Worm (Caenorhabditis elegans) whole organism, L4 larva: Measurements from ENCODE around the gene Y50D4A.1.

Source experiments
- F37D6.2 ChIP-seq: sonication (generic microtip); optimal IDR thresholded peaks from 2 replicates; lab custom pipeline; 2016; ENCODE audit warnings: mild to moderate bottlenecking, missing genetic modification characterization, missing compliant biosample characterization
- F49E8.2 ChIP-seq: sonication (generic microtip); optimal IDR thresholded peaks from 2 replicates; lab custom pipeline; 2016; ENCODE audit warnings: missing compliant biosample characterization, mild to moderate bottlenecking, missing genetic modification characterization, borderline replicate concordance
- Y105C5A.15 ChIP-seq: fragments of 200-800 bp; sonication (Bioruptor generic); IDR thresholded peaks from 2 replicates; pipeline ENCODE4 v1.3.6; 2022; ENCODE audit warnings: missing genetic modification characterization, missing compliant biosample characterization
- Y48G9A.11 ChIP-seq: fragments of 200-800 bp; sonication (Bioruptor generic); IDR thresholded peaks from 2 replicates; pipeline ENCODE4 v1.3.6; 2022; ENCODE audit warnings: missing genetic modification reagents, missing genetic modification characterization, missing compliant biosample characterization
- aha-1 ChIP-seq: fragments of 150-350 bp; peaks from one replicate; lab custom pipeline; 2014; ENCODE audit warnings: missing biosample characterization, missing genetic modification characterization
- ama-1 ChIP-seq: fragments of 150-350 bp; optimal IDR thresholded peaks from 2 replicates; lab custom pipeline; 2014; ENCODE audit warnings: inconsistent platforms, mixed read lengths
- arid-1 ChIP-seq: fragments of 200-800 bp; sonication (Bioruptor generic); conservative IDR thresholded peaks from 2 replicates; pipeline ENCODE4 v1.3.6; 2022; ENCODE audit warnings: missing genetic modification reagents, missing genetic modification characterization, missing compliant biosample characterization
- attf-4 ChIP-seq: sonication (generic microtip); optimal IDR thresholded peaks from 3 replicates; lab custom pipeline; 2017; ENCODE audit warnings: missing biosample characterization, missing genetic modification characterization
- ceh-32 ChIP-seq: sonication (generic microtip); optimal IDR thresholded peaks from 2 replicates; lab custom pipeline; 2016; ENCODE audit warnings: mild to moderate bottlenecking, missing genetic modification characterization, missing compliant biosample characterization; ENCODE audit not compliant: poor library complexity
- ctbp-1 ChIP-seq: fragments of 200-800 bp; sonication (Bioruptor generic); IDR thresholded peaks from 2 replicates; pipeline ENCODE4 v1.3.6; 2022; ENCODE audit warnings: missing genetic modification reagents, missing genetic modification characterization, missing compliant biosample characterization
- daf-12 ChIP-seq: fragments of 150-350 bp; optimal IDR thresholded peaks from 2 replicates; lab custom pipeline; 2014; ENCODE audit warnings: missing biosample characterization, missing genetic modification reagents, missing genetic modification characterization
- daf-16 ChIP-seq, 3 experiments: sonication (generic microtip); optimal IDR thresholded peaks; 2 replicates each; lab custom pipeline; 2016 to 2017; ENCODE audit warnings: missing genetic modification characterization in 3 of 3, missing genetic modification reagents in 3 of 3, mild to moderate bottlenecking in 2 of 3, missing compliant biosample characterization in 2 of 3, missing biosample characterization in 1 of 3, moderate library complexity in 1 of 3
- dmd-6 ChIP-seq: fragments of 200-800 bp; sonication (Bioruptor generic); IDR thresholded peaks from 2 replicates; pipeline ENCODE4 v1.3.6; 2022; ENCODE audit warnings: missing genetic modification reagents, missing genetic modification characterization, missing compliant biosample characterization
- dpl-1 ChIP-seq: fragments of 150-350 bp; optimal IDR thresholded peaks from 2 replicates; lab custom pipeline; 2014; ENCODE audit warnings: missing biosample characterization, missing genetic modification reagents, missing genetic modification characterization
- duxl-1 ChIP-seq: sonication (generic microtip); optimal IDR thresholded peaks from 2 replicates; lab custom pipeline; 2016; ENCODE audit warnings: mild to moderate bottlenecking, missing genetic modification characterization, moderate library complexity, missing compliant biosample characterization; ENCODE audit not compliant: poor library complexity
- dve-1 ChIP-seq: sonication (generic microtip); optimal IDR thresholded peaks from 2 replicates; lab custom pipeline; 2017; ENCODE audit warnings: antibody characterized with exemption, mild to moderate bottlenecking, missing genetic modification characterization, missing compliant biosample characterization; ENCODE audit not compliant: insufficient read depth
- egl-27 ChIP-seq: sonication (generic microtip); optimal IDR thresholded peaks from 3 replicates; lab custom pipeline; 2017; ENCODE audit warnings: missing biosample characterization, missing genetic modification reagents, missing genetic modification characterization
- fkh-10 ChIP-seq: fragments of 150-350 bp; optimal IDR thresholded peaks from 2 replicates; lab custom pipeline; 2014; ENCODE audit warnings: missing biosample characterization, missing genetic modification reagents, missing genetic modification characterization
- hlh-11 ChIP-seq: fragments of 200-800 bp; sonication (Bioruptor generic); optimal IDR thresholded peaks from 2 replicates; lab custom pipeline; 2018; ENCODE audit warnings: mild to moderate bottlenecking, missing genetic modification characterization, missing compliant biosample characterization
- hlh-30 ChIP-seq: sonication (generic microtip); optimal IDR thresholded peaks from 2 replicates; lab custom pipeline; 2017; ENCODE audit warnings: antibody characterized with exemption, mild to moderate bottlenecking, missing genetic modification characterization, missing compliant biosample characterization; ENCODE audit not compliant: insufficient read depth
- lim-7 ChIP-seq: fragments of 200-800 bp; sonication (Bioruptor generic); IDR thresholded peaks from 2 replicates; pipeline ENCODE4 v1.3.6; 2022; ENCODE audit warnings: missing genetic modification characterization, missing compliant biosample characterization
- lin-1 ChIP-seq: fragments of 200-800 bp; sonication (Bioruptor generic); IDR thresholded peaks from 2 replicates; pipeline ENCODE4 v1.3.6; 2022; ENCODE audit warnings: missing genetic modification reagents, missing genetic modification characterization, missing compliant biosample characterization
- lin-13 ChIP-seq: fragments of 150-350 bp; optimal IDR thresholded peaks from 2 replicates; lab custom pipeline; 2014; ENCODE audit warnings: missing biosample characterization, missing genetic modification reagents, missing genetic modification characterization
- lin-29 ChIP-seq: fragments of 200-800 bp; sonication (Bioruptor generic); IDR thresholded peaks from 2 replicates; pipeline ENCODE4 v1.3.6; 2022; ENCODE audit warnings: missing genetic modification reagents, missing genetic modification characterization, missing compliant biosample characterization
- lin-38 ChIP-seq: fragments of 200-800 bp; sonication (Bioruptor generic); IDR thresholded peaks from 2 replicates; pipeline ENCODE4 v1.3.6; 2022; ENCODE audit warnings: missing genetic modification reagents, missing genetic modification characterization, missing compliant biosample characterization
- lir-3 ChIP-seq: sonication (generic microtip); optimal IDR thresholded peaks from 2 replicates; lab custom pipeline; 2016; ENCODE audit warnings: mild to moderate bottlenecking, missing genetic modification characterization, missing compliant biosample characterization
- lsy-2 ChIP-seq, 2 experiments: fragments of 150-350 bp in 1 of 2; sonication (generic microtip) in 1 of 2; optimal IDR thresholded peaks; 2 replicates each; lab custom pipeline; 2014 to 2017; ENCODE audit warnings: missing biosample characterization in 2 of 2, missing genetic modification characterization in 2 of 2
- mdt-29 ChIP-seq: fragments of 200-800 bp; sonication (Bioruptor generic); IDR thresholded peaks from 2 replicates; pipeline ENCODE4 v1.3.6; 2022; ENCODE audit warnings: missing genetic modification reagents, missing genetic modification characterization, missing compliant biosample characterization
- mep-1 ChIP-seq: fragments of 150-350 bp; sonication (generic microtip); optimal IDR thresholded peaks from 3 replicates; lab custom pipeline; 2014; ENCODE audit warnings: missing biosample characterization, missing genetic modification characterization
- mxl-2 ChIP-seq: fragments of 200-800 bp; sonication (Bioruptor generic); conservative IDR thresholded peaks from 2 replicates; pipeline ENCODE4 v1.3.6; 2022; ENCODE audit warnings: missing genetic modification reagents, missing genetic modification characterization, missing compliant biosample characterization
- nhr-10 ChIP-seq: fragments of 150-350 bp; optimal IDR thresholded peaks from 2 replicates; lab custom pipeline; 2014; ENCODE audit warnings: missing biosample characterization, missing genetic modification characterization
- nhr-111 ChIP-seq: fragments of 200-800 bp; sonication (Bioruptor generic); optimal IDR thresholded peaks from 2 replicates; lab custom pipeline; 2018; ENCODE audit warnings: mild to moderate bottlenecking, missing genetic modification characterization, missing compliant biosample characterization
- nhr-28 ChIP-seq: fragments of 150-350 bp; optimal IDR thresholded peaks from 2 replicates; lab custom pipeline; 2014; ENCODE audit warnings: missing biosample characterization, missing genetic modification characterization
- nhr-41 ChIP-seq: fragments of 200-800 bp; sonication (Bioruptor generic); IDR thresholded peaks from 2 replicates; pipeline ENCODE4 v1.3.6; 2022; ENCODE audit warnings: missing genetic modification reagents, missing genetic modification characterization, missing compliant biosample characterization
- nhr-42 ChIP-seq: fragments of 200-800 bp; sonication (Bioruptor generic); IDR thresholded peaks from 2 replicates; pipeline ENCODE4 v1.3.6; 2022; ENCODE audit warnings: missing genetic modification characterization, missing compliant biosample characterization
- nhr-48 ChIP-seq: sonication (generic microtip); optimal IDR thresholded peaks from 2 replicates; lab custom pipeline; 2016; ENCODE audit warnings: mild to moderate bottlenecking, missing genetic modification characterization, missing compliant biosample characterization
- nhr-6 ChIP-seq: fragments of 150-350 bp; optimal IDR thresholded peaks from 2 replicates; lab custom pipeline; 2014; ENCODE audit warnings: missing biosample characterization, missing genetic modification characterization
- nhr-77 ChIP-seq: fragments of 150-350 bp; optimal IDR thresholded peaks from 2 replicates; lab custom pipeline; 2014; ENCODE audit warnings: missing biosample characterization, missing genetic modification characterization
- pha-4 ChIP-seq, 2 experiments: fragments of 150-350 bp in 1 of 2; fragments of 200-800 bp in 1 of 2; sonication (Bioruptor generic) in 1 of 2; IDR thresholded peaks in 1 of 2; optimal IDR thresholded peaks in 1 of 2; 2 replicates each; pipeline versions ENCODE4 v1.3.6 to Lab custom; 2014 to 2022; ENCODE audit warnings: missing genetic modification characterization in 2 of 2, missing genetic modification reagents in 2 of 2, missing biosample characterization in 1 of 2, missing compliant biosample characterization in 1 of 2
- php-3 ChIP-seq: fragments of 200-800 bp; sonication (Bioruptor generic); IDR thresholded peaks from 2 replicates; pipeline ENCODE4 v1.3.6; 2022; ENCODE audit warnings: missing genetic modification reagents, missing genetic modification characterization, missing compliant biosample characterization
- saeg-2 ChIP-seq: fragments of 200-800 bp; sonication (Bioruptor generic); IDR thresholded peaks from 2 replicates; pipeline ENCODE4 v1.3.6; 2022; ENCODE audit warnings: missing genetic modification reagents, missing genetic modification characterization, missing compliant biosample characterization
- spr-3 ChIP-seq: fragments of 200-800 bp; sonication (Bioruptor generic); optimal IDR thresholded peaks from 2 replicates; lab custom pipeline; 2018; ENCODE audit warnings: mild to moderate bottlenecking, missing genetic modification characterization, missing compliant biosample characterization
- unc-130 ChIP-seq: sonication (generic microtip); optimal IDR thresholded peaks from 2 replicates; lab custom pipeline; 2016; ENCODE audit warnings: missing genetic modification reagents, missing genetic modification characterization, missing compliant biosample characterization
- unc-39 ChIP-seq: sonication (generic microtip); optimal IDR thresholded peaks from 2 replicates; lab custom pipeline; 2017; ENCODE audit warnings: missing biosample characterization, missing genetic modification characterization
- zfp-2 ChIP-seq: sonication (generic microtip); optimal IDR thresholded peaks from 2 replicates; lab custom pipeline; 2016; ENCODE audit warnings: mild to moderate bottlenecking, missing genetic modification characterization, missing compliant biosample characterization
- zfp-3 ChIP-seq: fragments of 200-800 bp; sonication (Bioruptor generic); conservative IDR thresholded peaks from 2 replicates; pipeline ENCODE4 v1.3.6; 2022; ENCODE audit warnings: missing genetic modification reagents, missing genetic modification characterization, missing compliant biosample characterization
- zip-2 ChIP-seq: fragments of 150-350 bp; optimal IDR thresholded peaks from 2 replicates; lab custom pipeline; 2014; ENCODE audit warnings: missing biosample characterization, missing genetic modification characterization
- ztf-11 ChIP-seq: fragments of 150-350 bp; optimal IDR thresholded peaks from 2 replicates; lab custom pipeline; 2014; ENCODE audit warnings: missing biosample characterization, missing genetic modification characterization

Y50D4A.1 gene

ce11 chrV:1170591-1170990, 37.1 kb upstream of the Y50D4A.1 start:
- TF ChIP-seq Y105C5A.15 (GFP tag; lab: Robert Waterston, UW) = no peak
- no peak for TF ChIP-seq Y48G9A.11 (GFP tag; lab: Robert Waterston, UW)
- no peak for TF ChIP-seq lin-13 (GFP tag; lab: Kevin White, UChicago)
- no peak for TF ChIP-seq ceh-32 (tag; lab: Kevin White, UChicago)
- no peak for TF ChIP-seq F37D6.2 (tag; lab: Kevin White, UChicago)
- TF ChIP-seq aha-1 (tag; lab: Kevin White, UChicago) = no peak
- TF ChIP-seq arid-1 (GFP tag; lab: Robert Waterston, UW) = no peak

DNA sequence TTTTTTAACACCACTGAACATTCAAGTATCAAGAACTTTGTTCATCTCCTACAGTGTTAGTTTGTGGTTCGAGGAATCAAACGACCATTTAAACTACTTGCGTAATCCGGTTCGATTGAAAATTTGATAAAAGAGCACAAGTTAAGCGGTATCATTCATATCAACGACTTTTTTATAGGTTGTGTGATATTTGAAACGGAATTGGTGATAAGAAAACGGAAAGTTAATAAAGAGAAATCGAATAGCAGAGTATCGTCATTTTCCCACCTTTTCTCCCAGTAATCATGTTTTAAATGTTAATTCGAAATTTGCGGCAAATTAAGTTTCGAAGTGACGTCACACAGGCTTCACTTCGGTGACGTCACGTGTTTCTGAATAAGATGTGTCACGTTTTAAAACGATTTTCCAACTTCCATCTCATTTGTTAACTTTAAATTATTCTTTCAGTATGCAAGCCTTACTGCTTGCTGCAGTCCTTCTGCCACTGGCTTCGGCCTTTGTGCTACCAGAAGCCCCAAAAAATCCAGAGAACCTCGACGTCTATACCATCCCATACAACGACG, 31.3 kb upstream of the Y50D4A.1 start, which contains the start of gene T21H3.1:
Gene T21H3.1, plus strand, starts transcription at position 448 of the 563 bp plus-strand sequence.
- TF ChIP-seq F49E8.2 (tag; lab: Kevin White, UChicago) = no peak
- TF ChIP-seq nhr-111 = no peak
- no peak for TF ChIP-seq lir-3 (tag; lab: Kevin White, UChicago)
- no peak for TF ChIP-seq F37D6.2 (tag; lab: Kevin White, UChicago)
- no peak for TF ChIP-seq nhr-48 (tag; lab: Kevin White, UChicago)
- no peak for TF ChIP-seq duxl-1 (tag; lab: Kevin White, UChicago)
- no peak for TF ChIP-seq Y48G9A.11 (GFP tag; lab: Robert Waterston, UW)
- no peak for TF ChIP-seq lim-7 (GFP tag; lab: Robert Waterston, UW)
- TF ChIP-seq nhr-77 (tag; lab: Kevin White, UChicago) = peak; percentile 82
- peak; percentile 13 for TF ChIP-seq nhr-10 (tag; lab: Kevin White, UChicago)
- TF ChIP-seq ztf-11 = no peak
- TF ChIP-seq lin-38 (GFP tag; lab: Robert Waterston, UW) = no peak
- peak; percentile 54 for TF ChIP-seq hlh-30 (tag; lab: Kevin White, UChicago)
- TF ChIP-seq dmd-6 (GFP tag; lab: Robert Waterston, UW) = peak; percentile 72
- TF ChIP-seq dpl-1 = no peak
- TF ChIP-seq zip-2 (tag; lab: Kevin White, UChicago) = no peak
- TF ChIP-seq unc-39 (tag; lab: Kevin White, UChicago) = no peak
- TF ChIP-seq pha-4 (GFP tag; IDR thresholded peaks at IDR 0.05; lab: Robert Waterston, UW) = no peak
- TF ChIP-seq pha-4 (tag; optimal IDR thresholded peaks at IDR 0.05; lab: Kevin White, UChicago) = no peak
- TF ChIP-seq lin-29 (GFP tag; lab: Robert Waterston, UW) = no peak
- no peak for TF ChIP-seq spr-3 (GFP tag; lab: Kevin White, UChicago)
- TF ChIP-seq egl-27 = no peak
- TF ChIP-seq hlh-11 (tag; lab: Kevin White, UChicago) = peak; percentile 49
- no peak for TF ChIP-seq unc-130 (GFP tag; lab: Kevin White, UChicago)
- TF ChIP-seq mep-1 (tag; lab: Kevin White, UChicago) = peak; percentile 13
- no peak for TF ChIP-seq nhr-41 (GFP tag; lab: Robert Waterston, UW)
- TF ChIP-seq daf-16 (GFP tag; optimal IDR thresholded peaks at IDR 0.05; lab: Kevin White, UChicago) = no peak
- TF ChIP-seq daf-16 (tag; optimal IDR thresholded peaks at IDR 0.05; lab: Kevin White, UChicago) = peak; percentile 48
- TF ChIP-seq ctbp-1 = no peak
- peak; percentile 62 for TF ChIP-seq php-3
- no peak for TF ChIP-seq fkh-10 (GFP tag; lab: Kevin White, UChicago)
- TF ChIP-seq daf-12 = no peak
- TF ChIP-seq nhr-28 (tag; lab: Kevin White, UChicago) = peak; percentile 91
- no peak for TF ChIP-seq mxl-2
- TF ChIP-seq mdt-29 (GFP tag; lab: Robert Waterston, UW) = no peak
- peak; percentile 88 for TF ChIP-seq dve-1
- TF ChIP-seq attf-4 (tag; lab: Kevin White, UChicago) = no peak
- TF ChIP-seq lin-1 (GFP tag; lab: Robert Waterston, UW) = peak; percentile 63; the same call in 1 of the 2 replicates
- TF ChIP-seq nhr-42 = 0 out of 2 replicates have a peak, but pooled peaks have one; percentile 34
- TF ChIP-seq ama-1 (lab: Kevin White, UChicago) = no peak
- TF ChIP-seq zfp-2 = no peak
- TF ChIP-seq saeg-2 (GFP tag; lab: Robert Waterston, UW) = no peak
- peak in 1 of 2 experiments; percentile 36 for TF ChIP-seq lsy-2 (tag; optimal IDR thresholded peaks at IDR 0.05; lab: Kevin White, UChicago)
- TF ChIP-seq zfp-3 (GFP tag; lab: Robert Waterston, UW) = no peak
- TF ChIP-seq nhr-6 (tag; lab: Kevin White, UChicago) = no peak
